Worm (Caenorhabditis elegans) whole organism, L1 larva: ENCODE data around the gene mrpl-12.

Experiments used
- aly-2 ChIP-seq: fragments of 150-350 bp; optimal IDR thresholded peaks from 2 replicates; lab custom pipeline; 2014; ENCODE audit warnings: missing biosample characterization, missing genetic modification characterization
- ceh-82 ChIP-seq, 3 experiments: fragments of 150-350 bp in 1 of 3; sonication (generic microtip) in 2 of 3; optimal IDR thresholded peaks; 2 replicates each; lab custom pipeline; 2014 to 2017; ENCODE audit warnings: missing biosample characterization in 3 of 3, missing genetic modification characterization in 3 of 3
- mdl-1 ChIP-seq, 2 experiments: fragments of 150-350 bp; optimal IDR thresholded peaks; 2 replicates each; lab custom pipeline; 2014 to 2017; ENCODE audit warnings: missing biosample characterization in 2 of 2, missing genetic modification characterization in 2 of 2, inconsistent platforms in 1 of 2
- nhr-11 ChIP-seq: fragments of 150-350 bp; optimal IDR thresholded peaks from 2 replicates; lab custom pipeline; 2014; ENCODE audit warnings: missing biosample characterization, missing genetic modification characterization
- skn-1 ChIP-seq: fragments of 150-350 bp; optimal IDR thresholded peaks from 2 replicates; lab custom pipeline; 2014; ENCODE audit warnings: missing biosample characterization, missing genetic modification characterization

- TF ChIP-seq mdl-1 (tag; optimal IDR thresholded peaks at IDR 0.05; lab: Kevin White, UChicago) = no peak
- TF ChIP-seq skn-1 (tag; lab: Kevin White, UChicago) = no peak
- no peak for TF ChIP-seq ceh-82 (tag; optimal IDR thresholded peaks at IDR 0.05; lab: Kevin White, UChicago)
- TF ChIP-seq aly-2 (tag; lab: Kevin White, UChicago) = no peak
- TF ChIP-seq nhr-11 (tag; lab: Kevin White, UChicago) = no peak
Measured at ce11 chrIII:10666640-10667039, 40.9 kb upstream of the mrpl-12 start.
